Fruit fly (Drosophila melanogaster) whole organism, pupa: ENCODE data around the gene TrpRS.

Experiments
- CG10348 ChIP-seq: fragments of 200-800 bp; sonication (Bioruptor generic); IDR thresholded peaks from 2 replicates; pipeline ENCODE4 v1.3.6; 2022; ENCODE audit warnings: missing biosample characterization, missing genetic modification characterization
- CG14655 ChIP-seq: fragments of 200-800 bp; sonication (Bioruptor generic); optimal IDR thresholded peaks from 3 replicates; lab custom pipeline; 2017; ENCODE audit warnings: mild to moderate bottlenecking, missing biosample characterization, missing genetic modification reagents, missing genetic modification characterization
- CG15710 ChIP-seq: fragments of 200-800 bp; sonication (Bioruptor generic); optimal IDR thresholded peaks from 2 replicates; lab custom pipeline; 2018; ENCODE audit warnings: missing biosample characterization, mild to moderate bottlenecking, missing genetic modification characterization, moderate library complexity
- CG32121 ChIP-seq: fragments of 200-800 bp; sonication (Bioruptor generic); IDR thresholded peaks from 2 replicates; pipeline ENCODE4 v1.3.6; 2022; ENCODE audit warnings: missing biosample characterization, missing genetic modification characterization
- CG8301 ChIP-seq: fragments of 200-800 bp; sonication (Bioruptor generic); optimal IDR thresholded peaks from 2 replicates; lab custom pipeline; 2018; ENCODE audit warnings: missing biosample characterization, mild to moderate bottlenecking, missing genetic modification characterization
- CG9948 ChIP-seq: fragments of 200-800 bp; sonication (Bioruptor generic); optimal IDR thresholded peaks from 2 replicates; lab custom pipeline; 2018; ENCODE audit warnings: missing biosample characterization, mild to moderate bottlenecking, missing genetic modification characterization, moderate library complexity
- D1 ChIP-seq: fragments of 200-800 bp; sonication (Bioruptor generic); optimal IDR thresholded peaks from 2 replicates; lab custom pipeline; 2018; ENCODE audit warnings: missing biosample characterization, mild to moderate bottlenecking, missing genetic modification characterization, moderate library complexity
- EcR ChIP-seq: fragments of 200-800 bp; sonication (Bioruptor generic); optimal IDR thresholded peaks from 3 replicates; lab custom pipeline; 2019; ENCODE audit warnings: missing biosample characterization, missing genetic modification characterization, mild to moderate bottlenecking, moderate library complexity, missing genetic modification reagents
- Snoo ChIP-seq: fragments of 200-800 bp; sonication (Bioruptor generic); optimal IDR thresholded peaks from 3 replicates; lab custom pipeline; 2017; ENCODE audit warnings: missing biosample characterization, mild to moderate bottlenecking, missing genetic modification characterization, inconsistent platforms
- rn ChIP-seq: fragments of 200-800 bp; sonication (Bioruptor generic); IDR thresholded peaks from 2 replicates; pipeline ENCODE4 v1.3.6; 2022; ENCODE audit warnings: missing biosample characterization, missing genetic modification characterization

DNA sequence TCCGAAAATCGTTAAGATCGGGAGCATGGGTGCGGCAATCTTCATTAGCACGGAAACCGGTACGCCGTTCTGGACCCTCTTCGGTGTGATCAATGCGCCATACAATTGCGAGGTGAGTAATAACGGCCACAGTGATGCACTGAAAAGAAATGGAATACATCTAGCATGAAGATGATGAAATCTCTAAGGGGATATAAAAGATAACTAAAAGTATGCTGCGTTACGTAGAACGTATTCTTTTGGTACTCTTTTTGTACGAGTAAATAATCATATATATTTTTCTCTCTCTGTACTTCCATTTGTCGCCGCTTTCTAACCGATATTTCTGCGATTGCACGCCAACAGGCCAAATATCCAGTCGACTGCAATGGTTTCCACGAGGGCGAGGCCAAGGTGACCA is 15.8 kb downstream of the TrpRS start:
- peak; percentile 81 for TF ChIP-seq Snoo
- peak; percentile 67 for TF ChIP-seq CG15710
- TF ChIP-seq CG14655 (GFP tag; lab: Kevin White, UChicago), result peak; percentile 90
- TF ChIP-seq rn (GFP tag; lab: Robert Waterston, UW), result peak; percentile 27; the same call in 1 of the 2 replicates
- peak; percentile 77 for TF ChIP-seq CG9948 (tag; lab: Kevin White, UChicago)
- no peak for TF ChIP-seq EcR (GFP tag; lab: Kevin White, UChicago)
- TF ChIP-seq D1 (tag; lab: Kevin White, UChicago), result peak; percentile 73
- TF ChIP-seq CG8301, result peak; percentile 85
- TF ChIP-seq CG32121 (GFP tag; lab: Robert Waterston, UW), result peak; percentile 84
- TF ChIP-seq CG10348 (GFP tag; lab: Robert Waterston, UW), result no peak
